Fruit fly (Drosophila melanogaster) whole organism, embryonic: ENCODE results near the gene CG14207.

Experiments used
- Ada2b ChIP-seq: fragments of 200-800 bp; sonication (Bioruptor generic); IDR thresholded peaks from 2 replicates; pipeline ENCODE4 v1.3.6; 2022; ENCODE audit warnings: missing biosample characterization, missing genetic modification characterization
- Adf1 ChIP-seq: fragments of 200-800 bp; sonication (Bioruptor generic); IDR thresholded peaks from 2 replicates; pipeline ENCODE4 v1.3.6; 2022; ENCODE audit warnings: missing biosample characterization, missing genetic modification characterization
- Atf6 ChIP-seq: fragments of 200-800 bp; sonication (Bioruptor generic); IDR thresholded peaks from 2 replicates; pipeline ENCODE4 v1.3.6; 2022; ENCODE audit warnings: missing biosample characterization, missing genetic modification characterization
- Awh ChIP-seq: fragments of 200-800 bp; sonication (Bioruptor generic); IDR thresholded peaks from 2 replicates; pipeline ENCODE4, ENCODE4 v1.3.6; 2022; ENCODE audit warnings: missing biosample characterization, missing genetic modification characterization
- B-H2 ChIP-seq: fragments of 200-800 bp; sonication (Bioruptor generic); optimal IDR thresholded peaks from 2 replicates; lab custom pipeline; 2018; ENCODE audit warnings: missing biosample characterization, mild to moderate bottlenecking, missing genetic modification characterization
- CG10654 ChIP-seq: fragments of 200-800 bp; sonication (Bioruptor generic); optimal IDR thresholded peaks from 2 replicates; lab custom pipeline; 2016; ENCODE audit warnings: missing biosample characterization, missing genetic modification characterization
- CG11398 ChIP-seq: fragments of 200-800 bp; sonication (Bioruptor generic); optimal IDR thresholded peaks from 2 replicates; lab custom pipeline; 2016; ENCODE audit warnings: missing biosample characterization, missing genetic modification characterization
- CG12219 ChIP-seq: fragments of 200-800 bp; sonication (Bioruptor generic); optimal IDR thresholded peaks from 3 replicates; lab custom pipeline; 2018; ENCODE audit warnings: missing biosample characterization, mild to moderate bottlenecking, missing genetic modification characterization
- CG15011 ChIP-seq: fragments of 200-800 bp; sonication (Bioruptor generic); optimal IDR thresholded peaks from 3 replicates; lab custom pipeline; 2018; ENCODE audit warnings: missing biosample characterization, mild to moderate bottlenecking, missing genetic modification characterization
- CG15073 ChIP-seq: fragments of 200-800 bp; sonication (Bioruptor generic); optimal IDR thresholded peaks from 2 replicates; lab custom pipeline; 2016; ENCODE audit warnings: missing biosample characterization, missing genetic modification characterization
- CG15514 ChIP-seq: fragments of 200-800 bp; sonication (Bioruptor generic); optimal IDR thresholded peaks from 3 replicates; lab custom pipeline; 2017; ENCODE audit warnings: missing biosample characterization, missing genetic modification characterization, mild to moderate bottlenecking, moderate library complexity, missing genetic modification reagents
- CG1647 ChIP-seq: fragments of 200-800 bp; sonication (Bioruptor generic); optimal IDR thresholded peaks from 3 replicates; lab custom pipeline; 2016; ENCODE audit warnings: missing biosample characterization, missing genetic modification characterization
- CG17612 ChIP-seq: fragments of 200-800 bp; sonication (Bioruptor generic); IDR thresholded peaks from 2 replicates; pipeline ENCODE4 v1.3.6; 2022; ENCODE audit warnings: missing biosample characterization, missing genetic modification characterization
- CG17802 ChIP-seq: fragments of 200-800 bp; sonication (Bioruptor generic); optimal IDR thresholded peaks from 2 replicates; lab custom pipeline; 2018; ENCODE audit warnings: missing biosample characterization, mild to moderate bottlenecking, missing genetic modification characterization, moderate library complexity
- CG17829 ChIP-seq: fragments of 200-800 bp; optimal IDR thresholded peaks from 2 replicates; lab custom pipeline; 2019; ENCODE audit warnings: missing biosample characterization, mild to moderate bottlenecking, missing genetic modification characterization, moderate library complexity
- CG2116 ChIP-seq: fragments of 200-800 bp; sonication (Bioruptor generic); optimal IDR thresholded peaks from 3 replicates; lab custom pipeline; 2018; ENCODE audit warnings: missing biosample characterization, mild to moderate bottlenecking, missing genetic modification characterization
- CG30403 ChIP-seq: fragments of 200-800 bp; sonication (Bioruptor generic); optimal IDR thresholded peaks from 3 replicates; lab custom pipeline; 2016; ENCODE audit warnings: missing biosample characterization, missing genetic modification characterization
- CG30431 ChIP-seq: fragments of 200-800 bp; sonication (Bioruptor generic); optimal IDR thresholded peaks from 2 replicates; lab custom pipeline; 2017; ENCODE audit warnings: missing biosample characterization, missing genetic modification characterization
- CG32532 ChIP-seq: fragments of 200-800 bp; sonication (Bioruptor generic); IDR thresholded peaks from 2 replicates; pipeline ENCODE4 v1.3.6; 2022; ENCODE audit warnings: missing biosample characterization, missing genetic modification characterization
- CG34422 ChIP-seq: fragments of 200-800 bp; sonication (Bioruptor generic); IDR thresholded peaks from 3 replicates; pipeline ENCODE4 v1.3.6; 2022; ENCODE audit warnings: missing biosample characterization, missing genetic modification characterization
- CG3726 ChIP-seq: fragments of 200-800 bp; sonication (Bioruptor generic); IDR thresholded peaks from 3 replicates; pipeline ENCODE4, ENCODE4 v1.3.6; 2022; ENCODE audit warnings: missing biosample characterization, missing genetic modification characterization
- CG3838 ChIP-seq: fragments of 200-800 bp; sonication (Bioruptor generic); optimal IDR thresholded peaks from 3 replicates; lab custom pipeline; 2016; ENCODE audit warnings: missing biosample characterization, missing genetic modification characterization
- CG4360 ChIP-seq: fragments of 200-800 bp; sonication (Bioruptor generic); IDR thresholded peaks from 2 replicates; pipeline ENCODE4 v1.3.6; 2022; ENCODE audit warnings: missing biosample characterization, missing genetic modification characterization
- CG6254 ChIP-seq: fragments of 200-800 bp; sonication (Bioruptor generic); optimal IDR thresholded peaks from 3 replicates; lab custom pipeline; 2017; ENCODE audit warnings: mild to moderate bottlenecking, missing biosample characterization, missing genetic modification reagents, missing genetic modification characterization
- CG8924 ChIP-seq: fragments of 200-800 bp; optimal IDR thresholded peaks from 3 replicates; lab custom pipeline; 2019; ENCODE audit warnings: missing biosample characterization, mild to moderate bottlenecking, missing genetic modification characterization, moderate library complexity
- CG9609 ChIP-seq: fragments of 200-800 bp; sonication (Bioruptor generic); optimal IDR thresholded peaks from 3 replicates; lab custom pipeline; 2016; ENCODE audit warnings: missing biosample characterization, missing genetic modification characterization
- Chrac-16 ChIP-seq: fragments of 200-800 bp; sonication (Bioruptor generic); optimal IDR thresholded peaks from 3 replicates; lab custom pipeline; 2016; ENCODE audit warnings: missing biosample characterization, missing genetic modification characterization
- D ChIP-seq, 2 experiments: fragments of 200-800 bp in 1 of 2; fragments of >200 bp in 1 of 2; sonication (Bioruptor generic) in 1 of 2; optimal IDR thresholded peaks; 2 replicates in 1 of 2; 3 replicates in 1 of 2; lab custom pipeline; 2017; ENCODE audit warnings: mild to moderate bottlenecking in 1 of 2, missing biosample characterization in 1 of 2, missing genetic modification characterization in 1 of 2, missing genetic modification reagents in 1 of 2
- D19A ChIP-seq: fragments of 200-800 bp; optimal IDR thresholded peaks from 3 replicates; lab custom pipeline; 2019; ENCODE audit warnings: missing biosample characterization, mild to moderate bottlenecking, missing genetic modification characterization, moderate library complexity
- Dad ChIP-seq: fragments of 200-800 bp; sonication (Bioruptor generic); optimal IDR thresholded peaks from 3 replicates; lab custom pipeline; 2016; ENCODE audit warnings: missing biosample characterization, missing genetic modification characterization
- Dfd ChIP-seq, 2 experiments: fragments of >200 bp; optimal IDR thresholded peaks; 2 replicates each; lab custom pipeline; 2017; ENCODE audit warnings: missing biosample characterization in 2 of 2, missing genetic modification characterization in 2 of 2
- E2f2 ChIP-seq: fragments of 200-800 bp; sonication (Bioruptor generic); IDR thresholded peaks from 2 replicates; pipeline ENCODE4 v1.3.6; 2022; ENCODE audit warnings: missing biosample characterization, missing genetic modification characterization
- Med ChIP-seq: fragments of 200-800 bp; sonication (Bioruptor generic); peaks from one replicate; lab custom pipeline; 2016; ENCODE audit warnings: missing biosample characterization, missing genetic modification characterization, mild to moderate bottlenecking, inconsistent platforms, moderate library complexity
- Optix ChIP-seq: fragments of 200-800 bp; sonication (Bioruptor generic); IDR thresholded peaks from 3 replicates; pipeline ENCODE4 v1.3.6; 2022; ENCODE audit warnings: missing biosample characterization, missing genetic modification characterization
- Rfx ChIP-seq: fragments of 200-800 bp; sonication (Bioruptor generic); IDR thresholded peaks from 2 replicates; pipeline ENCODE4 v1.3.6; 2022; ENCODE audit warnings: missing biosample characterization, missing genetic modification characterization
- Side ChIP-seq: fragments of 200-800 bp; sonication (Bioruptor generic); optimal IDR thresholded peaks from 2 replicates; lab custom pipeline; 2016; ENCODE audit warnings: missing biosample characterization, missing genetic modification characterization
- Six4 ChIP-seq: fragments of 200-800 bp; sonication (Bioruptor generic); optimal IDR thresholded peaks from 2 replicates; lab custom pipeline; 2016; ENCODE audit warnings: missing biosample characterization, missing genetic modification characterization
- emc ChIP-seq: fragments of 200-800 bp; sonication (Bioruptor generic); optimal IDR thresholded peaks from 2 replicates; lab custom pipeline; 2016; ENCODE audit warnings: missing biosample characterization, missing genetic modification characterization
- knrl ChIP-seq: fragments of 200-800 bp; sonication (Bioruptor generic); IDR thresholded peaks from 3 replicates; pipeline ENCODE4 v1.3.6; 2022; ENCODE audit warnings: missing biosample characterization, missing genetic modification characterization; ENCODE audit not compliant: partially characterized antibody
- nau ChIP-seq: fragments of 200-800 bp; sonication (Bioruptor generic); optimal IDR thresholded peaks from 3 replicates; lab custom pipeline; 2017; ENCODE audit warnings: missing biosample characterization, mild to moderate bottlenecking, missing genetic modification characterization, missing genetic modification reagents
- odd ChIP-seq: fragments of 200-800 bp; sonication (Bioruptor generic); optimal IDR thresholded peaks from 2 replicates; lab custom pipeline; 2017; ENCODE audit warnings: missing biosample characterization, mild to moderate bottlenecking, missing genetic modification characterization
- onecut ChIP-seq: fragments of 200-800 bp; sonication (Bioruptor generic); IDR thresholded peaks from 2 replicates; pipeline ENCODE4 v1.3.6; 2022; ENCODE audit warnings: missing biosample characterization, missing genetic modification characterization
- repo ChIP-seq: fragments of 200-800 bp; sonication (Bioruptor generic); optimal IDR thresholded peaks from 2 replicates; lab custom pipeline; 2016; ENCODE audit warnings: missing biosample characterization, missing genetic modification characterization
- row ChIP-seq: fragments of 200-800 bp; sonication (Bioruptor generic); IDR thresholded peaks from 3 replicates; pipeline ENCODE4 v1.3.6; 2022; ENCODE audit warnings: missing biosample characterization, missing genetic modification characterization
- schlank ChIP-seq: fragments of 200-800 bp; sonication (Bioruptor generic); optimal IDR thresholded peaks from 2 replicates; lab custom pipeline; 2018; ENCODE audit warnings: missing biosample characterization, mild to moderate bottlenecking, missing genetic modification characterization
- sisA ChIP-seq: fragments of 200-800 bp; sonication (Bioruptor generic); IDR thresholded peaks from 2 replicates; pipeline ENCODE4 v1.3.6; 2022; ENCODE audit warnings: missing biosample characterization, missing genetic modification characterization
- tll ChIP-seq, 2 experiments: fragments of 200-800 bp in 1 of 2; fragments of >200 bp in 1 of 2; sonication (Bioruptor generic) in 1 of 2; optimal IDR thresholded peaks; 2 replicates each; lab custom pipeline; 2017 to 2019; ENCODE audit warnings: missing biosample characterization in 2 of 2, missing genetic modification characterization in 2 of 2, mild to moderate bottlenecking in 1 of 2, moderate library complexity in 1 of 2
- trem ChIP-seq: fragments of 200-800 bp; optimal IDR thresholded peaks from 3 replicates; lab custom pipeline; 2019; ENCODE audit warnings: missing biosample characterization, mild to moderate bottlenecking, missing genetic modification characterization, moderate library complexity
- zf30C ChIP-seq: fragments of 200-800 bp; sonication (Bioruptor generic); optimal IDR thresholded peaks from 3 replicates; lab custom pipeline; 2018; ENCODE audit warnings: missing biosample characterization, mild to moderate bottlenecking, missing genetic modification characterization

The CG14207 gene

DNA sequence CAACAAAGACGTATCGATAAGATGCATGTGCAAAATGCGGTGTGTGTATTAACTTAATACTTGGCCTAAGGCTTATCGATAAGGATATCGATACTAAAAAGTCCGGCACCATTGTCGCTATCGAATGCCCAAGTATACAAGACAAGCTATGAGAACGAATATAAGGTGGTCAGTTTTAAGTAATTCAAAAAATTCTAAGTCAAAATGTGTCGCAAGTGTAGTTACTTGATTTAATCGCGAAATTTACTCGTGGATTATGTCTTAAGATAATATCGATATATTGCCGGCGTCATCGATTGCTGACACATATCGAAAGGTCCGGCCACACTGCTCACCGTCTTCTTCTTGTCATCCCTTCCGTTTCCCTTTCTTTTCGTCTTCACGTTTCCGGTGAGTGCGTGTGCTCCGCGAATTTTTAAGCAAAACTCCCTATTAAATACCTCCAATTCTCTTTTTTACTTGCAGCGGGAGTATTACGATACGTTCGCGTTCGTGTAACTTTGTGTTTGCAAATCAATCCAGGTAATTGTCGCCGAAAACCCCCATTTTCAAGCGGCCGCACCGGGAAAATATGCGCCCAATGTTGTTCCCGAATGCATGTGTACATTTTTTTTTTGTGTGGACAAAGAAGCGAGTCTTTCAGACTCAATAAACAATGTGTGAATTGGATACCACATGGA is 7.2 kb upstream of the CG14207 start, which contains the start of gene RpS10b (continued):
- TF ChIP-seq D (optimal IDR thresholded peaks at IDR 0.05; lab: Kevin White, UChicago), result peak; percentile 56
- peak; percentile 90 for TF ChIP-seq D (GFP tag; optimal IDR thresholded peaks at IDR 0.05; lab: Kevin White, UChicago)
- TF ChIP-seq Rfx (GFP tag; lab: Robert Waterston, UW), result peak; percentile 80
- TF ChIP-seq trem (tag; lab: Kevin White, UChicago), result peak; percentile 83
- TF ChIP-seq Awh (GFP tag; lab: Robert Waterston, UW), result peak; percentile 82
- peak; percentile 74 for TF ChIP-seq CG17802 (tag; lab: Kevin White, UChicago)
- no peak for TF ChIP-seq CG15073 (GFP tag; lab: Kevin White, UChicago)
- peak; percentile 87 for TF ChIP-seq CG30431 (GFP tag; lab: Kevin White, UChicago)
- peak; percentile 31 to 38 for TF ChIP-seq tll (GFP tag; optimal IDR thresholded peaks at IDR 0.05; lab: Kevin White, UChicago)
- peak; percentile 92 for TF ChIP-seq onecut (GFP tag; lab: Robert Waterston, UW)
- TF ChIP-seq CG3726 (GFP tag; lab: Robert Waterston, UW), result peak; percentile 66; the same call in 2 of the 3 replicates
- TF ChIP-seq emc, result peak; percentile 84
- TF ChIP-seq Six4 (GFP tag; lab: Kevin White, UChicago), result peak; percentile 74
- TF ChIP-seq CG32532, result peak; percentile 96
- TF ChIP-seq Ada2b, result no peak
- peak; percentile 48 for TF ChIP-seq CG1647
- peak; percentile 99 for TF ChIP-seq Med
- peak; percentile 97 for TF ChIP-seq odd (GFP tag; lab: Kevin White, UChicago)
- TF ChIP-seq row, result peak; percentile 55
- peak; percentile 54 for TF ChIP-seq CG3838 (GFP tag; lab: Kevin White, UChicago)
- peak; percentile 72 for TF ChIP-seq CG8924
- no peak for TF ChIP-seq Dfd (GFP tag; optimal IDR thresholded peaks at IDR 0.05; lab: Kevin White, UChicago)
- TF ChIP-seq D19A, result peak; percentile 31
- peak; percentile 90 for TF ChIP-seq CG9609 (GFP tag; lab: Kevin White, UChicago)
- TF ChIP-seq nau, result peak; percentile 96
- peak; percentile 83 for TF ChIP-seq CG10654 (GFP tag; lab: Kevin White, UChicago)
- peak; percentile 55; the same call in 1 of the 2 replicates for TF ChIP-seq sisA (GFP tag; lab: Robert Waterston, UW)
- peak; percentile 92 for TF ChIP-seq CG11398 (GFP tag; lab: Kevin White, UChicago)
- TF ChIP-seq schlank, result peak; percentile 91
- peak; percentile 61; the same call in 1 of the 2 replicates for TF ChIP-seq Atf6 (GFP tag; lab: Robert Waterston, UW)
- TF ChIP-seq Optix (GFP tag; lab: Robert Waterston, UW), result peak; percentile 78
- peak; percentile 53 for TF ChIP-seq zf30C
- peak; percentile 68 for TF ChIP-seq Chrac-16 (GFP tag; lab: Kevin White, UChicago)
- peak; percentile 32; the same call in 1 of the 2 replicates for TF ChIP-seq Adf1 (GFP tag; lab: Robert Waterston, UW)
- peak; percentile 97 for TF ChIP-seq knrl (GFP tag; lab: Robert Waterston, UW)
- no peak for TF ChIP-seq CG4360 (GFP tag; lab: Robert Waterston, UW)
- peak; percentile 95 for TF ChIP-seq CG2116 (GFP tag; lab: Kevin White, UChicago)
- TF ChIP-seq Side (GFP tag; lab: Kevin White, UChicago), result peak; percentile 78
- TF ChIP-seq CG17829, result peak; percentile 80
- TF ChIP-seq CG12219, result peak; percentile 89
- TF ChIP-seq CG15011 (GFP tag; lab: Kevin White, UChicago), result peak; percentile 95
- peak; percentile 60; the same call in 1 of the 2 replicates for TF ChIP-seq CG17612 (GFP tag; lab: Robert Waterston, UW)
- peak; percentile 92 for TF ChIP-seq repo (GFP tag; lab: Kevin White, UChicago)
- peak; percentile 88 for TF ChIP-seq B-H2 (GFP tag; lab: Kevin White, UChicago)
- TF ChIP-seq Dad (GFP tag; lab: Kevin White, UChicago), result peak; percentile 89
- TF ChIP-seq E2f2 (GFP tag; lab: Robert Waterston, UW), result peak; percentile 68
- peak; percentile 92 for TF ChIP-seq CG15514 (GFP tag; lab: Kevin White, UChicago)
- peak; percentile 84 for TF ChIP-seq CG34422 (GFP tag; lab: Robert Waterston, UW)
- peak; percentile 75 for TF ChIP-seq CG30403 (GFP tag; lab: Kevin White, UChicago)
- TF ChIP-seq CG6254 (GFP tag; lab: Kevin White, UChicago), result peak; percentile 90
